Worm (Caenorhabditis elegans) whole organism, late embryonic: ENCODE results near the gene F01F1.11.

Experiments used
- F13H6.1 ChIP-seq: sonication (generic microtip); optimal IDR thresholded peaks from 2 replicates; lab custom pipeline; 2016; ENCODE audit warnings: missing genetic modification characterization, missing compliant biosample characterization
- ama-1 ChIP-seq: fragments of 150-350 bp; optimal IDR thresholded peaks from 2 replicates; lab custom pipeline; 2014
- ceh-48 ChIP-seq: sonication (generic microtip); optimal IDR thresholded peaks from 2 replicates; lab custom pipeline; 2016; ENCODE audit warnings: missing genetic modification characterization, inconsistent platforms, missing compliant biosample characterization
- ceh-9 ChIP-seq: sonication (generic microtip); optimal IDR thresholded peaks from 2 replicates; lab custom pipeline; 2016; ENCODE audit warnings: mild to moderate bottlenecking, missing genetic modification characterization, inconsistent platforms, missing compliant biosample characterization
- dmd-4 ChIP-seq: sonication (generic microtip); optimal IDR thresholded peaks from 2 replicates; lab custom pipeline; 2016; ENCODE audit warnings: borderline replicate concordance, missing genetic modification characterization, missing compliant biosample characterization
- dve-1 ChIP-seq: sonication (generic microtip); optimal IDR thresholded peaks from 2 replicates; lab custom pipeline; 2017; ENCODE audit warnings: antibody characterized with exemption, mild to moderate bottlenecking, missing genetic modification characterization, missing compliant biosample characterization
- elt-2 ChIP-seq: sonication (generic microtip); optimal IDR thresholded peaks from 2 replicates; lab custom pipeline; 2016; ENCODE audit warnings: missing genetic modification reagents, missing genetic modification characterization, missing compliant biosample characterization
- nfya-1 ChIP-seq: sonication (generic microtip); optimal IDR thresholded peaks from 2 replicates; lab custom pipeline; 2017; ENCODE audit warnings: missing genetic modification characterization, mild to moderate bottlenecking, missing compliant biosample characterization, antibody characterized with exemption, moderate library complexity
- pha-4 ChIP-seq: fragments of 150-350 bp; optimal IDR thresholded peaks from 2 replicates; lab custom pipeline; 2018; ENCODE audit warnings: missing biosample characterization, missing genetic modification reagents, missing genetic modification characterization
- pqm-1 ChIP-seq: sonication (generic microtip); optimal IDR thresholded peaks from 2 replicates; lab custom pipeline; 2016; ENCODE audit warnings: missing genetic modification characterization, missing compliant biosample characterization
- ref-2 ChIP-seq: sonication (generic microtip); optimal IDR thresholded peaks from 2 replicates; lab custom pipeline; 2016; ENCODE audit warnings: missing genetic modification characterization, missing compliant biosample characterization
- tbx-2 ChIP-seq: sonication (generic microtip); optimal IDR thresholded peaks from 2 replicates; lab custom pipeline; 2016; ENCODE audit warnings: missing genetic modification characterization, missing compliant biosample characterization
- unc-55 ChIP-seq: sonication (generic microtip); optimal IDR thresholded peaks from 2 replicates; lab custom pipeline; 2017; ENCODE audit warnings: missing biosample characterization, missing genetic modification reagents, missing genetic modification characterization
- unc-86 ChIP-seq: sonication (generic microtip); optimal IDR thresholded peaks from 2 replicates; lab custom pipeline; 2016; ENCODE audit warnings: missing genetic modification characterization, missing compliant biosample characterization

DNA sequence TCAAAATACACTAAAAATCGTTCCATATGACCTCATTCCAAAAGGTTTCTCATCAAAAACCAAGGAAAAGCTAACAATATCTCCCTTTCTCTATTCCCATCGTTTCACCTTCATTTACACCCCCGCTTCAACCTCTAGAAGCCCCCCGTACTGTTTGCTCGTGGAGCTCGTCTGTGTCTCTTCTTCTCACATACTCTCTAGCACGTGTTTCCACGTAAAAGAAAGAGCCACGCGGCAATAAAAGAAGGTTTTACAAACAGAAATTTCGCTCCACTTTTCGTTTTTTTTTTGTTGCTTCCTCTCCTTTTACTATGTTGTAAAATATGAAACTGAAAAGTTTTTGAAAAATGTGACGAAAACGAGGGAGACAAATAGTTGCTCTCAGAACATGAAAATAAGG is 21.2 kb upstream of the F01F1.11 start:
- no peak for TF ChIP-seq ama-1 (lab: Kevin White, UChicago)
- TF ChIP-seq ceh-48 = no peak
- TF ChIP-seq tbx-2 (tag; lab: Kevin White, UChicago) = no peak
- no peak for TF ChIP-seq unc-55
- no peak for TF ChIP-seq pqm-1 (tag; lab: Kevin White, UChicago)
- TF ChIP-seq ceh-9 (tag; lab: Kevin White, UChicago) = no peak
- TF ChIP-seq dve-1 (tag; lab: Kevin White, UChicago) = no peak
- TF ChIP-seq unc-86 (tag; lab: Kevin White, UChicago) = no peak
- no peak for TF ChIP-seq nfya-1 (tag; lab: Kevin White, UChicago)
- no peak for TF ChIP-seq ref-2 (tag; lab: Kevin White, UChicago)
- TF ChIP-seq F13H6.1 (tag; lab: Kevin White, UChicago) = no peak
- no peak for TF ChIP-seq pha-4
- TF ChIP-seq elt-2 = no peak
- TF ChIP-seq dmd-4 (tag; lab: Kevin White, UChicago) = no peak
